Worm (Caenorhabditis elegans): ENCODE results near the gene srg-23.

Gene srg-23

ce11 chrII:3055531-3055930, 40.4 kb downstream of the srg-23 start:
- no peak for TF ChIP-seq pes-1 (GFP tag; IDR thresholded peaks at IDR 0.05)
- TF ChIP-seq tra-4 (tag; optimal IDR thresholded peaks at IDR 0.05) = no peak
- peak; percentile 9 for TF ChIP-seq ceh-36 (tag; optimal IDR thresholded peaks at IDR 0.05)
- peak; percentile 9 for TF ChIP-seq aly-1 (tag; optimal IDR thresholded peaks at IDR 0.05)
- TF ChIP-seq flt-1 (GFP tag; IDR thresholded peaks at IDR 0.05) = no peak
- TF ChIP-seq F13C5.2 (tag; optimal IDR thresholded peaks at IDR 0.05) = peak; percentile 49
- TF ChIP-seq hmbx-1 (tag; optimal IDR thresholded peaks at IDR 0.05) = no peak
- no peak for TF ChIP-seq B0310.2 (tag; optimal IDR thresholded peaks at IDR 0.05)
- peak; percentile 44 for TF ChIP-seq hmg-4 (GFP tag; optimal IDR thresholded peaks at IDR 0.05)
- TF ChIP-seq ets-7 (tag; optimal IDR thresholded peaks at IDR 0.05) = no peak

- TF ChIP-seq aly-1 (tag; optimal IDR thresholded peaks at IDR 0.05) = peak; percentile 36
- no peak for TF ChIP-seq ets-7 (tag; optimal IDR thresholded peaks at IDR 0.05)
These were observed 41.3 kb downstream of the srg-23 start for ce11 chrII:3054622-3055021.

ce11 chrII:3054221-3054620, 41.7 kb downstream of the srg-23 start, which contains the start of gene lido-13:
TSS of gene lido-13 (minus strand) at chrII:3054321.
- TF ChIP-seq tbx-37 (GFP tag; conservative IDR thresholded peaks at IDR 0.05) (no peak), flt-1 (GFP tag; IDR thresholded peaks at IDR 0.05) (no peak), F13C5.2 (tag; optimal IDR thresholded peaks at IDR 0.05) (no peak), pes-1 (GFP tag; IDR thresholded peaks at IDR 0.05) (no peak), ceh-13 (GFP tag; optimal IDR thresholded peaks at IDR 0.05) (no peak), ama-1 (optimal IDR thresholded peaks at IDR 0.05) (no peak), hmbx-1 (tag; optimal IDR thresholded peaks at IDR 0.05) (no peak), hnd-1 (tag; optimal IDR thresholded peaks at IDR 0.05) (no peak), sea-1 (GFP tag; conservative IDR thresholded peaks at IDR 0.05) (no peak), tbx-11 (GFP tag; IDR thresholded peaks at IDR 0.05) (no peak), aly-1 (tag; optimal IDR thresholded peaks at IDR 0.05) (no peak), ceh-36 (tag; optimal IDR thresholded peaks at IDR 0.05) (no peak), ets-7 (tag; optimal IDR thresholded peaks at IDR 0.05) (no peak), tra-4 (tag; optimal IDR thresholded peaks at IDR 0.05) (no peak), scrt-1 (GFP tag; IDR thresholded peaks at IDR 0.05) (no peak)

ce11 chrII:3053689-3054088, 42.3 kb downstream of the srg-23 start:
- TF ChIP-seq ceh-13 (GFP tag; optimal IDR thresholded peaks at IDR 0.05) = no peak
- TF ChIP-seq pes-1 (GFP tag; IDR thresholded peaks at IDR 0.05) = no peak
- TF ChIP-seq hmbx-1 (tag; optimal IDR thresholded peaks at IDR 0.05) = no peak
- no peak for TF ChIP-seq sea-1 (GFP tag; conservative IDR thresholded peaks at IDR 0.05)

ce11 chrII:3052843-3053242, 43.1 kb downstream of the srg-23 start:
- TF ChIP-seq scrt-1 (GFP tag; IDR thresholded peaks at IDR 0.05) (no peak), ets-7 (tag; optimal IDR thresholded peaks at IDR 0.05) (no peak), ama-1 (optimal IDR thresholded peaks at IDR 0.05) (no peak), sea-1 (GFP tag; conservative IDR thresholded peaks at IDR 0.05) (no peak), ceh-36 (tag; optimal IDR thresholded peaks at IDR 0.05) (no peak), ceh-13 (GFP tag; optimal IDR thresholded peaks at IDR 0.05) (no peak), hnd-1 (tag; optimal IDR thresholded peaks at IDR 0.05) (no peak), hmbx-1 (tag; optimal IDR thresholded peaks at IDR 0.05) (no peak), B0310.2 (tag; optimal IDR thresholded peaks at IDR 0.05) (no peak), tbx-11 (GFP tag; IDR thresholded peaks at IDR 0.05) (no peak), F13C5.2 (tag; optimal IDR thresholded peaks at IDR 0.05) (no peak), aly-1 (tag; optimal IDR thresholded peaks at IDR 0.05) (no peak), pes-1 (GFP tag; IDR thresholded peaks at IDR 0.05) (no peak), tra-4 (tag; optimal IDR thresholded peaks at IDR 0.05) (no peak), tbx-37 (GFP tag; conservative IDR thresholded peaks at IDR 0.05) (no peak), flt-1 (GFP tag; IDR thresholded peaks at IDR 0.05) (no peak), hmg-4 (GFP tag; optimal IDR thresholded peaks at IDR 0.05) (no peak)

- TF ChIP-seq scrt-1 (GFP tag; IDR thresholded peaks at IDR 0.05) (no peak), hmg-4 (GFP tag; optimal IDR thresholded peaks at IDR 0.05) (no peak), ceh-13 (GFP tag; optimal IDR thresholded peaks at IDR 0.05) (no peak), ama-1 (optimal IDR thresholded peaks at IDR 0.05) (no peak), flt-1 (GFP tag; IDR thresholded peaks at IDR 0.05) (no peak), tra-4 (tag; optimal IDR thresholded peaks at IDR 0.05) (no peak), F13C5.2 (tag; optimal IDR thresholded peaks at IDR 0.05) (no peak), sea-1 (GFP tag; conservative IDR thresholded peaks at IDR 0.05) (no peak), B0310.2 (tag; optimal IDR thresholded peaks at IDR 0.05) (no peak), tbx-11 (GFP tag; IDR thresholded peaks at IDR 0.05) (no peak), ets-7 (tag; optimal IDR thresholded peaks at IDR 0.05) (no peak)
These were observed 44.6 kb downstream of the srg-23 start for ce11 chrII:3051332-3051731.

ce11 chrII:3050703-3051102, 45.3 kb downstream of the srg-23 start, which contains the start of gene sri-31:
TSS of gene sri-31 (plus strand) at chrII:3051003.
- no peak for TF ChIP-seq ceh-36 (tag; optimal IDR thresholded peaks at IDR 0.05)
- TF ChIP-seq F13C5.2 (tag; optimal IDR thresholded peaks at IDR 0.05) = no peak
- no peak for TF ChIP-seq ama-1 (optimal IDR thresholded peaks at IDR 0.05)
- no peak for TF ChIP-seq ets-7 (tag; optimal IDR thresholded peaks at IDR 0.05)
- no peak for TF ChIP-seq tra-4 (tag; optimal IDR thresholded peaks at IDR 0.05)
- no peak for TF ChIP-seq scrt-1 (GFP tag; IDR thresholded peaks at IDR 0.05)
- no peak for TF ChIP-seq pes-1 (GFP tag; IDR thresholded peaks at IDR 0.05)
- TF ChIP-seq B0310.2 (tag; optimal IDR thresholded peaks at IDR 0.05) = no peak
- no peak for TF ChIP-seq ceh-13 (GFP tag; optimal IDR thresholded peaks at IDR 0.05)
- TF ChIP-seq hnd-1 (tag; optimal IDR thresholded peaks at IDR 0.05) = no peak
- TF ChIP-seq hmg-4 (GFP tag; optimal IDR thresholded peaks at IDR 0.05) = no peak

ce11 chrII:3048989-3049388, 47.0 kb downstream of the srg-23 start:
- TF ChIP-seq B0310.2 (tag; optimal IDR thresholded peaks at IDR 0.05) (no peak), ama-1 (optimal IDR thresholded peaks at IDR 0.05) (no peak), ceh-36 (tag; optimal IDR thresholded peaks at IDR 0.05) (peak; percentile 87), F13C5.2 (tag; optimal IDR thresholded peaks at IDR 0.05) (no peak)

Measured in whole organism, early embryonic.